Worm (Caenorhabditis elegans) whole organism, L4 larva: ENCODE results near the gene col-175.

Experiments used
- nhr-237 ChIP-seq: sonication (generic microtip); optimal IDR thresholded peaks from 2 replicates; lab custom pipeline; 2017; ENCODE audit warnings: missing biosample characterization, missing genetic modification characterization
- snpc-1.2 ChIP-seq: fragments of 200-800 bp; sonication (Bioruptor generic); IDR thresholded peaks from 2 replicates; pipeline ENCODE4 v1.3.6; 2022; ENCODE audit warnings: missing genetic modification reagents, missing genetic modification characterization, missing compliant biosample characterization

DNA sequence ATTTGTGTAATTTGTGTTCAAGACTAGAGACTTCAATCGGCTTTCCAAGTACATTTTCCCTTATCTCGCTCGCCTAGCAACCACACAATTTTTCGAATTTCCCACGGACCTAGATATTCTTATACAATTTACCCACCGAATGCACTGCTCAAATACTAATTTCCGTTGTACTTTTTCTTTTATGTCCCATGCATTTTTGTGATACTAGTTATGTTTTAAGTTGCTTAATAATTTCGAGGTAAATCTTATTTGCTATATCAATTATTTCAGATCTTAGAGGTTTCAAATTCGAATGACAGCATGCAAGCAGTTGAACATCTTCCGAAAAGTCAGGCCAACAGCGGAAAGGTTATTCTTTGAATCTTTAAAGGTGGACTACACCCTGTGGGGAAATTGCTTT is 25.1 kb upstream of the col-175 start, which contains the start of gene F18G5.1:
- TF ChIP-seq snpc-1.2 (GFP tag; lab: Robert Waterston, UW) (no peak), nhr-237 (tag; lab: Kevin White, UChicago) (no peak)
